Fruit fly (Drosophila melanogaster) whole organism, embryonic: ENCODE measurements around the gene CG1951.
A peak's percentile ranks its signal among the peaks of the same experiment; 100 is the strongest.

Experiments
- CG10654 ChIP-seq: fragments of 200-800 bp; sonication (Bioruptor generic); optimal IDR thresholded peaks from 2 replicates; lab custom pipeline; 2016; ENCODE audit warnings: missing biosample characterization, missing genetic modification characterization
- CG11093 ChIP-seq: fragments of 200-800 bp; sonication (Bioruptor generic); IDR thresholded peaks from 3 replicates; pipeline ENCODE4 v1.3.6; 2022; ENCODE audit warnings: missing biosample characterization, missing genetic modification characterization
- CG12219 ChIP-seq: fragments of 200-800 bp; sonication (Bioruptor generic); optimal IDR thresholded peaks from 3 replicates; lab custom pipeline; 2018; ENCODE audit warnings: missing biosample characterization, mild to moderate bottlenecking, missing genetic modification characterization
- CG1233 ChIP-seq: fragments of 200-800 bp; sonication (Bioruptor generic); optimal IDR thresholded peaks from 4 replicates; lab custom pipeline; 2018; ENCODE audit warnings: missing biosample characterization, mild to moderate bottlenecking, missing genetic modification characterization
- CG13424 ChIP-seq: fragments of 200-800 bp; sonication (Bioruptor generic); optimal IDR thresholded peaks from 2 replicates; lab custom pipeline; 2019; ENCODE audit warnings: missing biosample characterization, mild to moderate bottlenecking, missing genetic modification characterization, moderate library complexity
- CG14014 ChIP-seq: fragments of 200-800 bp; sonication (Bioruptor generic); IDR thresholded peaks from 2 replicates; pipeline ENCODE4 v1.3.6; 2022; ENCODE audit warnings: missing biosample characterization, missing genetic modification characterization
- CG14965 ChIP-seq: fragments of 200-800 bp; sonication (Bioruptor generic); optimal IDR thresholded peaks from 2 replicates; lab custom pipeline; 2016; ENCODE audit warnings: missing biosample characterization, missing genetic modification characterization, borderline replicate concordance
- CG17385 ChIP-seq: fragments of 200-800 bp; sonication (Bioruptor generic); optimal IDR thresholded peaks from 3 replicates; lab custom pipeline; 2018; ENCODE audit warnings: missing biosample characterization, mild to moderate bottlenecking, missing genetic modification characterization
- CG1792 ChIP-seq: fragments of 200-800 bp; sonication (Bioruptor generic); optimal IDR thresholded peaks from 2 replicates; lab custom pipeline; 2016; ENCODE audit warnings: missing biosample characterization, missing genetic modification characterization
- CG1832 ChIP-seq: fragments of 200-800 bp; sonication (Bioruptor generic); optimal IDR thresholded peaks from 2 replicates; lab custom pipeline; 2017; ENCODE audit warnings: missing biosample characterization, mild to moderate bottlenecking, missing genetic modification characterization, inconsistent platforms
- CG2875 ChIP-seq: fragments of 200-800 bp; sonication (Bioruptor generic); optimal IDR thresholded peaks from 2 replicates; lab custom pipeline; 2017; ENCODE audit warnings: missing biosample characterization, mild to moderate bottlenecking, missing genetic modification characterization, missing genetic modification reagents
- CG3838 ChIP-seq: fragments of 200-800 bp; sonication (Bioruptor generic); optimal IDR thresholded peaks from 3 replicates; lab custom pipeline; 2016; ENCODE audit warnings: missing biosample characterization, missing genetic modification characterization
- CG42726 ChIP-seq: fragments of 200-800 bp; sonication (Bioruptor generic); IDR thresholded peaks from 2 replicates; pipeline ENCODE4 v1.3.6; 2022; ENCODE audit warnings: missing biosample characterization, missing genetic modification characterization; ENCODE audit not compliant: partially characterized antibody
- CG5245 ChIP-seq: fragments of 200-800 bp; sonication (Bioruptor generic); optimal IDR thresholded peaks from 3 replicates; lab custom pipeline; 2016; ENCODE audit warnings: missing biosample characterization, missing genetic modification characterization
- CG6175 ChIP-seq: fragments of 200-800 bp; sonication (Bioruptor generic); IDR thresholded peaks from 3 replicates; pipeline ENCODE4 v1.3.6; 2022; ENCODE audit warnings: missing biosample characterization, missing genetic modification characterization
- CG6854 ChIP-seq: fragments of 200-800 bp; sonication (Bioruptor generic); optimal IDR thresholded peaks from 3 replicates; lab custom pipeline; 2017; ENCODE audit warnings: missing biosample characterization, mild to moderate bottlenecking, missing genetic modification characterization
- CG7963 ChIP-seq: fragments of 200-800 bp; sonication (Bioruptor generic); IDR thresholded peaks from 3 replicates; pipeline ENCODE4 v1.3.6; 2022; ENCODE audit warnings: missing biosample characterization, missing genetic modification characterization; ENCODE audit not compliant: partially characterized antibody
- Dfd ChIP-seq, 2 experiments: fragments of >200 bp; optimal IDR thresholded peaks; 2 replicates each; lab custom pipeline; 2017; ENCODE audit warnings: missing biosample characterization in 2 of 2, missing genetic modification characterization in 2 of 2
- Dip3 ChIP-seq: fragments of 200-800 bp; sonication (Bioruptor generic); optimal IDR thresholded peaks from 3 replicates; lab custom pipeline; 2016; ENCODE audit warnings: missing biosample characterization, missing genetic modification characterization
- Ets65A ChIP-seq: fragments of 200-800 bp; sonication (Bioruptor generic); peaks from one replicate; lab custom pipeline; 2016; ENCODE audit warnings: missing biosample characterization, missing genetic modification characterization
- Fer1 ChIP-seq: fragments of 200-800 bp; sonication (Bioruptor generic); optimal IDR thresholded peaks from 2 replicates; lab custom pipeline; 2017; ENCODE audit warnings: missing biosample characterization, mild to moderate bottlenecking, missing genetic modification characterization
- H15 ChIP-seq: fragments of 200-800 bp; sonication (Bioruptor generic); IDR thresholded peaks from 3 replicates; pipeline ENCODE4 v1.3.6; 2022; ENCODE audit warnings: missing biosample characterization, missing genetic modification characterization
- H2.0 ChIP-seq: fragments of 200-800 bp; sonication (Bioruptor generic); IDR thresholded peaks from 2 replicates; pipeline ENCODE4 v1.3.6; 2022; ENCODE audit warnings: missing biosample characterization, missing genetic modification characterization
- Hr3 ChIP-seq: fragments of 200-800 bp; sonication (Bioruptor generic); optimal IDR thresholded peaks from 3 replicates; lab custom pipeline; 2016; ENCODE audit warnings: missing biosample characterization, missing genetic modification characterization
- Hr51 ChIP-seq, 2 experiments: fragments of 200-800 bp; sonication (Bioruptor generic); optimal IDR thresholded peaks; 2 replicates in 1 of 2; 3 replicates in 1 of 2; lab custom pipeline; 2016 to 2018; ENCODE audit warnings: missing biosample characterization in 2 of 2, missing genetic modification characterization in 2 of 2, mild to moderate bottlenecking in 1 of 2, moderate library complexity in 1 of 2
- Kr ChIP-seq: fragments of 200-800 bp; sonication (Bioruptor generic); optimal IDR thresholded peaks from 2 replicates; lab custom pipeline; 2017; ENCODE audit warnings: missing biosample characterization, mild to moderate bottlenecking, missing genetic modification characterization
- Lpt ChIP-seq: fragments of >200 bp; optimal IDR thresholded peaks from 2 replicates; lab custom pipeline; 2018; ENCODE audit warnings: missing biosample characterization, missing genetic modification characterization
- Myb ChIP-seq: fragments of 200-800 bp; sonication (Bioruptor generic); optimal IDR thresholded peaks from 2 replicates; lab custom pipeline; 2016; ENCODE audit warnings: missing biosample characterization, missing genetic modification characterization
- Optix ChIP-seq: fragments of 200-800 bp; sonication (Bioruptor generic); IDR thresholded peaks from 3 replicates; pipeline ENCODE4 v1.3.6; 2022; ENCODE audit warnings: missing biosample characterization, missing genetic modification characterization
- Side ChIP-seq: fragments of 200-800 bp; sonication (Bioruptor generic); optimal IDR thresholded peaks from 2 replicates; lab custom pipeline; 2016; ENCODE audit warnings: missing biosample characterization, missing genetic modification characterization
- Sox102F ChIP-seq: fragments of 200-800 bp; sonication (Bioruptor generic); optimal IDR thresholded peaks from 2 replicates; lab custom pipeline; 2018; ENCODE audit warnings: missing biosample characterization, mild to moderate bottlenecking, missing genetic modification characterization, moderate library complexity
- Stat92E ChIP-seq, 3 experiments: fragments of >200 bp in 2 of 3; fragments of 200-800 bp in 1 of 3; sonication (Bioruptor generic) in 1 of 3; optimal IDR thresholded peaks; 2 replicates each; lab custom pipeline; 2017 to 2019; ENCODE audit warnings: missing biosample characterization in 3 of 3, missing genetic modification characterization in 3 of 3, mild to moderate bottlenecking in 1 of 3, moderate library complexity in 1 of 3
- ato ChIP-seq: fragments of 200-800 bp; sonication (Bioruptor generic); IDR thresholded peaks from 2 replicates; pipeline ENCODE4 v1.3.6; 2022; ENCODE audit warnings: missing biosample characterization, missing genetic modification characterization; ENCODE audit not compliant: partially characterized antibody
- corto ChIP-seq: fragments of 200-800 bp; sonication (Bioruptor generic); optimal IDR thresholded peaks from 2 replicates; lab custom pipeline; 2016; ENCODE audit warnings: missing biosample characterization, mild to moderate bottlenecking, missing genetic modification characterization, moderate library complexity
- cwo ChIP-seq: fragments of 200-800 bp; sonication (Bioruptor generic); optimal IDR thresholded peaks from 3 replicates; lab custom pipeline; 2017; ENCODE audit warnings: missing biosample characterization, missing genetic modification characterization, mild to moderate bottlenecking, moderate library complexity, missing genetic modification reagents
- emc ChIP-seq: fragments of 200-800 bp; sonication (Bioruptor generic); optimal IDR thresholded peaks from 2 replicates; lab custom pipeline; 2016; ENCODE audit warnings: missing biosample characterization, missing genetic modification characterization
- fd3F ChIP-seq: fragments of 200-800 bp; sonication (Bioruptor generic); optimal IDR thresholded peaks from 2 replicates; lab custom pipeline; 2018; ENCODE audit warnings: missing biosample characterization, mild to moderate bottlenecking, missing genetic modification characterization, moderate library complexity
- h ChIP-seq: fragments of >200 bp; optimal IDR thresholded peaks from 2 replicates; lab custom pipeline; 2017
- inv ChIP-seq: fragments of 200-800 bp; sonication (Bioruptor generic); IDR thresholded peaks from 2 replicates; pipeline ENCODE4 v1.3.6; 2022; ENCODE audit warnings: missing biosample characterization, missing genetic modification characterization; ENCODE audit not compliant: partially characterized antibody
- oc ChIP-seq: fragments of 200-800 bp; sonication (Bioruptor generic); optimal IDR thresholded peaks from 2 replicates; lab custom pipeline; 2018; ENCODE audit warnings: missing biosample characterization, mild to moderate bottlenecking, missing genetic modification characterization, moderate library complexity
- pnt ChIP-seq: fragments of 200-800 bp; sonication (Bioruptor generic); optimal IDR thresholded peaks from 3 replicates; lab custom pipeline; 2016; ENCODE audit warnings: missing biosample characterization, missing genetic modification characterization
- pum ChIP-seq: fragments of 200-800 bp; sonication (Bioruptor generic); optimal IDR thresholded peaks from 2 replicates; lab custom pipeline; 2016; ENCODE audit warnings: missing biosample characterization, missing genetic modification characterization
- run ChIP-seq: fragments of 200-800 bp; sonication (Bioruptor generic); optimal IDR thresholded peaks from 3 replicates; lab custom pipeline; 2018; ENCODE audit warnings: missing biosample characterization, mild to moderate bottlenecking, missing genetic modification characterization
- so ChIP-seq: fragments of 200-800 bp; sonication (Bioruptor generic); IDR thresholded peaks from 3 replicates; pipeline ENCODE4 v1.3.6; 2022; ENCODE audit warnings: missing biosample characterization, missing genetic modification characterization
- tap ChIP-seq: fragments of 200-800 bp; optimal IDR thresholded peaks from 3 replicates; lab custom pipeline; 2019; ENCODE audit warnings: missing biosample characterization, mild to moderate bottlenecking, missing genetic modification characterization, moderate library complexity
- vfl ChIP-seq: fragments of 200-800 bp; sonication (Bioruptor generic); optimal IDR thresholded peaks from 2 replicates; lab custom pipeline; 2016; ENCODE audit warnings: missing biosample characterization, missing genetic modification characterization
- vvl ChIP-seq: fragments of 200-800 bp; sonication (Bioruptor generic); IDR thresholded peaks from 2 replicates; pipeline ENCODE4 v1.3.6; 2022; ENCODE audit warnings: missing biosample characterization, missing genetic modification characterization
- wor ChIP-seq: fragments of 200-800 bp; sonication (Bioruptor generic); IDR thresholded peaks from 2 replicates; pipeline ENCODE4 v1.3.6; 2022; ENCODE audit warnings: missing biosample characterization, missing genetic modification characterization
- zfh1 ChIP-seq: fragments of 200-800 bp; sonication (Bioruptor generic); IDR thresholded peaks from 3 replicates; pipeline ENCODE4 v1.3.6; 2022; ENCODE audit warnings: missing biosample characterization, missing genetic modification characterization
- zfh2 ChIP-seq: fragments of 200-800 bp; sonication (Bioruptor generic); optimal IDR thresholded peaks from 2 replicates; lab custom pipeline; 2016; ENCODE audit warnings: missing biosample characterization, missing genetic modification characterization

Gene CG1951

dm6 chr3R:29040526-29041195 lies 13.6 kb downstream of the CG1951 start (continued):
- TF ChIP-seq Dfd (GFP tag; optimal IDR thresholded peaks at IDR 0.05; lab: Kevin White, UChicago) (peak in 1 of 2 experiments; percentile 35), tap (tag; lab: Kevin White, UChicago) (peak; percentile 71), CG17385 (peak; percentile 75), CG11093 (GFP tag; lab: Robert Waterston, UW) (peak; percentile 51; the same call in 1 of the 3 replicates), Optix (no peak), Hr51 (GFP tag; optimal IDR thresholded peaks at IDR 0.05; lab: Kevin White, UChicago) (no peak), Ets65A (peak; percentile 89), CG7963 (GFP tag; lab: Robert Waterston, UW) (no peak), emc (no peak), wor (GFP tag; lab: Robert Waterston, UW) (0 out of 2 replicates have a peak, but pooled peaks have one; percentile 21), Fer1 (peak; percentile 76), inv (GFP tag; lab: Robert Waterston, UW) (no peak), Sox102F (GFP tag; lab: Kevin White, UChicago) (no peak), CG1832 (GFP tag; lab: Kevin White, UChicago) (no peak), so (0 out of 3 replicates have a peak, but pooled peaks have one; percentile 37), vvl (peak; percentile 47; the same call in 1 of the 2 replicates), CG1792 (GFP tag; lab: Kevin White, UChicago) (no peak), pnt (GFP tag; lab: Kevin White, UChicago) (peak; percentile 10), zfh2 (GFP tag; lab: Kevin White, UChicago) (no peak), H15 (GFP tag; lab: Robert Waterston, UW) (no peak), CG6854 (GFP tag; lab: Kevin White, UChicago) (peak; percentile 47), oc (tag; lab: Kevin White, UChicago) (no peak), run (peak; percentile 77), H2.0 (GFP tag; lab: Robert Waterston, UW) (no peak), cwo (GFP tag; lab: Kevin White, UChicago) (peak; percentile 71), CG12219 (GFP tag; lab: Kevin White, UChicago) (peak; percentile 46), corto (GFP tag; lab: Kevin White, UChicago) (peak; percentile 11), fd3F (GFP tag; lab: Kevin White, UChicago) (peak; percentile 57), CG3838 (GFP tag; lab: Kevin White, UChicago) (no peak), Myb (GFP tag; lab: Kevin White, UChicago) (no peak), CG10654 (GFP tag; lab: Kevin White, UChicago) (peak; percentile 61), vfl (no peak), pum (GFP tag; lab: Kevin White, UChicago) (no peak), Stat92E (GFP tag; optimal IDR thresholded peaks at IDR 0.05; lab: Kevin White, UChicago) (no peak), CG5245 (no peak), CG1233 (GFP tag; lab: Kevin White, UChicago) (peak; percentile 51), CG42726 (no peak), CG14965 (GFP tag; lab: Kevin White, UChicago) (no peak), Side (GFP tag; lab: Kevin White, UChicago) (no peak), h (lab: Kevin White, UChicago) (no peak), CG13424 (tag; lab: Kevin White, UChicago) (peak; percentile 83), Lpt (GFP tag; lab: Kevin White, UChicago) (no peak), CG14014 (peak; percentile 28; the same call in 1 of the 2 replicates), ato (GFP tag; lab: Robert Waterston, UW) (no peak), Dip3 (GFP tag; lab: Kevin White, UChicago) (peak; percentile 7), CG2875 (GFP tag; lab: Kevin White, UChicago) (peak; percentile 2), Kr (GFP tag; lab: Kevin White, UChicago) (no peak), Hr3 (GFP tag; lab: Kevin White, UChicago) (peak; percentile 70), zfh1 (GFP tag; lab: Robert Waterston, UW) (no peak), CG6175 (no peak)
